Worm (Caenorhabditis elegans): ENCODE results near the gene bus-1.

Gene bus-1

DNA sequence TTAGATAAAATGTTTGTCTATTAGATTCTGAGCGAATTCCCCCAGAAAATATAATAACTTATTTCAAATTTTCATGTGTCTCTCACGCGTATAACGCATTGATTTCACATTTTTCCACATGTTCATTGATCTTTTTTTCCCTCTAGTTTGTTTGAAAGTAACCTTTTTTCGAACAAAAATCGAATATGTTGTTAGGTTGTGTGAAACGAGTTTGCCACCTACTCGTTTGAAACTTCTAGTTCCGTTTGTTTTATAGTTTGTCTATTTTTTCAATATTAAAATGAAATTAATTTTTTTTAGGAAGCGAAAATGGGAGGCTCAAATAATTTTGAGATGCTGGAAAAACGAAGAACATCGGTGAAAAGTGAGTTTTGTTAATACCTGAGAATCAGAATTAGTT, 5.6 kb upstream of the bus-1 start, which contains the start of gene C25E10.5:
Gene C25E10.5 (plus strand): TSS at position 301 of the 400 bp plus-strand sequence.
- TF ChIP-seq alr-1 (tag; optimal IDR thresholded peaks at IDR 0.05) = no peak

DNA sequence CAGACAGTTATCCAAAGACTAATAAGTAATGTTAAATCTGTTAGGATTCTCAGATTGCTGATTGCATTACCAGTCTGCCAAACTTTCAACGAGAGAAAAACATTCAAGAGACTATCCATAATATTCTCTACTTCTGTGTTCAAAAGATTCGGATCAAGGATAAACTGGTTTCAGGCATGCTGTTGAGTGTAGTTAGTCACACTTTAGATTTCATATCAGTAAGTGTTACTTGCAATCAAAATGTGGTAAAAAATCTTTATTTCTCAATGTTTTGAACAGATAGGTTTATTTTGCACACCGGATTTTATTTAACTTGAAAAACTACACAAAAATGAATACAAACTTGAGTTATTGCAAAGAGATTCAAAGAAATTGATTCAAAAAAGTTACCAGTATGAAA, 2.5 kb downstream of the bus-1 start, which contains the start of gene oac-41:
Gene oac-41 (minus strand): TSS at position 101 of the 400 bp plus-strand sequence.
- TF ChIP-seq blmp-1 (tag; optimal IDR thresholded peaks at IDR 0.05; ENCODE audit: insufficient read depth) (no peak), gmeb-1 (tag; optimal IDR thresholded peaks at IDR 0.05) (no peak), lsy-2 (tag; optimal IDR thresholded peaks at IDR 0.05) (no peak), ceh-82 (tag; optimal IDR thresholded peaks at IDR 0.05) (no peak), zag-1 (tag; optimal IDR thresholded peaks at IDR 0.05) (no peak), ztf-11 (tag; optimal IDR thresholded peaks at IDR 0.05) (no peak), ZK546.5 (tag; optimal IDR thresholded peaks at IDR 0.05) (no peak), C34F6.9 (tag; optimal IDR thresholded peaks at IDR 0.05) (no peak), nhr-11 (tag; optimal IDR thresholded peaks at IDR 0.05) (no peak), nhr-25 (tag; optimal IDR thresholded peaks at IDR 0.05) (no peak), elt-1 (tag; optimal IDR thresholded peaks at IDR 0.05) (no peak), sem-4 (tag; optimal IDR thresholded peaks at IDR 0.05) (no peak), nhr-129 (tag; optimal IDR thresholded peaks at IDR 0.05) (no peak), nhr-6 (tag; optimal IDR thresholded peaks at IDR 0.05) (no peak), ztf-4 (tag; optimal IDR thresholded peaks at IDR 0.05) (no peak), nhr-77 (tag; optimal IDR thresholded peaks at IDR 0.05) (no peak), nhr-237 (tag; optimal IDR thresholded peaks at IDR 0.05) (no peak), nhr-23 (tag; optimal IDR thresholded peaks at IDR 0.05) (no peak), mdl-1 (tag; optimal IDR thresholded peaks at IDR 0.05) (no peak)

DNA sequence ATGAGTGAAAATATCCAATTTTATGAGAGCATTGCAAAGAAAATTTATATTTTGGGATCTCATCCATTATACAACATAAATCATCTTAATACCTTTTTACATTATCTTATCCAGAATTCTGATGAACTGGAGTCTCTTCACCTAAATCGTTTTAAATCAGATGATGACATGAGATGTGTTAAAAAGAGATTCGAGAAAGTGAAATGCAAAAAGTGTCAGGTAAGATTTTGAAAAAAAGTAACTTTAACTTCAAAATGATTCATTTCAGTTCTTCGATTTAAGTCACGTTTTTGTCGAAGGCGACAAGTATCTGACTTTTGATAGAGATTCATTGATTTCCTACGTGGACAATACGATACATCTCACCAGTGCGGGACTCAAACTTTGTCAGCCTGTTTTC, 5.7 kb downstream of the bus-1 start:
- no peak for TF ChIP-seq mab-5 (tag; optimal IDR thresholded peaks at IDR 0.05)
- TF ChIP-seq nhr-6 (tag; optimal IDR thresholded peaks at IDR 0.05) = no peak

DNA sequence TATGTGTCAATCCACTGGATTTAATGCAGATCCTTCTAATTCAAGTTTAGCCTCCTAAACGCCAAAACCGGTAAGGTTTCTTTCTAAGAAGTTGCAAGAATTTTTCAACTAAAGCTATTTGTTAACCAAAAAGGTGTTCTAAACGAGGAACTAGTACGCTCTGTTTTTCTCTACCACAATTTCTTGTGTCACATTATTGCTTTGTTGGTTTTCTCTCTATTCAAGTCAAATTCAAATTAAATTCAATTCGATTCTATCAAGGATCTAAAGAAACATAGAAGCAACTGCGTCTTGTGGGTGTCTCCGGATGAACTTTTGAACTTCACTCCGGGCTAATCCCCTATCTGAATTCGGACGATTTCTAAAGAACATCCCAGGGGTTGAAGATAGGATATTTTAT, 8.1 kb downstream of the bus-1 start, which contains the start of gene oac-40:
Gene oac-40 (plus strand): TSS at position 301 of the 400 bp plus-strand sequence.
- TF ChIP-seq alr-1 (tag; optimal IDR thresholded peaks at IDR 0.05) = no peak
- no peak for TF ChIP-seq C34F6.9 (tag; optimal IDR thresholded peaks at IDR 0.05)
- no peak for TF ChIP-seq nhr-77 (tag; optimal IDR thresholded peaks at IDR 0.05)

DNA sequence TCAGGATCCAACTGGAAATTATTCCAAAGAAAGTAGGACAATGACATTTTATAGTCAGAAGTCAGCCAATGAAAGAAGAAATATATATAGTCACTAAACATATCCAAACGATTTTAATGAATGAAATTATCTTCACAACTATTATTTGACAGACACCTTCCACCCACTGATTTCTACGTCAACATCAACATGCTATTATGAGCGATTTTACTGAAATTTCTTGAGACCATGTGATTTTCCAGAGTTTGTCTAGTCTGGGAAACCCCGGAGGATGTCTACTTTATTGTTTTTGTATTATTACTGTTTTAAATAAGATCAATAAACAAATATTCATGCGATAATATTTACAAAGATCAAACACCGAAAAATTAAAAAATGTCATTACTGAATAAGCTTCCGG, 9.1 kb downstream of the bus-1 start, which contains the start of gene srt-18:
Gene srt-18 (minus strand): TSS at position 101 of the 400 bp plus-strand sequence.
- TF ChIP-seq sem-4 (tag; optimal IDR thresholded peaks at IDR 0.05) = no peak
- no peak for TF ChIP-seq mab-5 (tag; optimal IDR thresholded peaks at IDR 0.05)
- TF ChIP-seq dmd-4 (tag; optimal IDR thresholded peaks at IDR 0.05) = no peak
- no peak for TF ChIP-seq nhr-10 (tag; optimal IDR thresholded peaks at IDR 0.05)
- no peak for TF ChIP-seq mbf-1 (tag; optimal IDR thresholded peaks at IDR 0.05)
- no peak for TF ChIP-seq elt-1 (tag; optimal IDR thresholded peaks at IDR 0.05)
- TF ChIP-seq unc-39 (tag; optimal IDR thresholded peaks at IDR 0.05) = no peak
- TF ChIP-seq R02D3.7 (tag; optimal IDR thresholded peaks at IDR 0.05) = no peak
- TF ChIP-seq nhr-129 (tag; optimal IDR thresholded peaks at IDR 0.05) = no peak
- TF ChIP-seq alr-1 (tag; optimal IDR thresholded peaks at IDR 0.05) = no peak
- no peak for TF ChIP-seq lin-13 (GFP tag; optimal IDR thresholded peaks at IDR 0.05)
- TF ChIP-seq lin-39 (tag; optimal IDR thresholded peaks at IDR 0.05) = no peak
- no peak for TF ChIP-seq ceh-82 (tag; optimal IDR thresholded peaks at IDR 0.05)
- no peak for TF ChIP-seq Y55F3AM.14 (GFP tag; optimal IDR thresholded peaks at IDR 0.05)
- TF ChIP-seq nhr-25 (tag; optimal IDR thresholded peaks at IDR 0.05) = no peak
- TF ChIP-seq peb-1 (tag; optimal IDR thresholded peaks at IDR 0.05) = no peak
- no peak for TF ChIP-seq ceh-16 (tag; optimal IDR thresholded peaks at IDR 0.05)
- TF ChIP-seq zag-1 (tag; optimal IDR thresholded peaks at IDR 0.05) = no peak
- no peak for TF ChIP-seq nhr-23 (tag; optimal IDR thresholded peaks at IDR 0.05)

DNA sequence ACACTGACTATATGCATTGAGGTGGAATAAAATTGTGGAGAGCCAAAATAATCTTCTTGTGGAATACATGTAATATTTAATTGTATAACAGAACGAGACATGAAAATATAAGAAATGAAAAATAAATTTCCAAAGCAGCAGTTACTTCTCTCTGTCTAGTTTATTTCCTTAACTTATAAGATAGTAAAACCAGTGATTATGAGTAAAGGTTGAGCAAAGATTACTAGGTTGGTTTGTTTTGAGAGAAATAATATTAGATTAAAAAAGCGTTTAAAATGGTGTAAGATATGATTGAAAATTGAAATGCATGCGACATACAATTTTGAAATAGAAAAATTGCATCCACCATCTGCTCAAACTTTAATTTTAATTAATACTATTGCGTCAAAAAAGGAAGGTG, 10.8 kb downstream of the bus-1 start, which contains the start of gene srh-201:
Gene srh-201 (minus strand): TSS at position 101 of the 400 bp plus-strand sequence.
- TF ChIP-seq unc-39 (tag; optimal IDR thresholded peaks at IDR 0.05) (no peak), mab-5 (tag; optimal IDR thresholded peaks at IDR 0.05) (no peak), peb-1 (tag; optimal IDR thresholded peaks at IDR 0.05) (no peak), mdl-1 (tag; optimal IDR thresholded peaks at IDR 0.05) (no peak), C34F6.9 (tag; optimal IDR thresholded peaks at IDR 0.05) (no peak), ama-1 (optimal IDR thresholded peaks at IDR 0.05) (no peak), blmp-1 (tag; optimal IDR thresholded peaks at IDR 0.05; ENCODE audit: insufficient read depth) (no peak), fos-1 (tag; optimal IDR thresholded peaks at IDR 0.05) (no peak), nhr-77 (tag; optimal IDR thresholded peaks at IDR 0.05) (no peak), sma-9 (GFP tag; optimal IDR thresholded peaks at IDR 0.05) (no peak), sma-9 (tag; optimal IDR thresholded peaks at IDR 0.05) (no peak), gmeb-1 (tag; optimal IDR thresholded peaks at IDR 0.05) (no peak)

Measured in whole organism, L2 larva.